Worm (Caenorhabditis elegans) whole organism, L4/young adult: Measurements from ENCODE around the gene nhr-218.

ENCODE experiments used
- W03F9.2 ChIP-seq: fragments of 150-350 bp; optimal IDR thresholded peaks from 2 replicates; lab custom pipeline; 2014; ENCODE audit warnings: missing biosample characterization, missing genetic modification characterization
- dao-5 ChIP-seq: sonication (generic microtip); optimal IDR thresholded peaks from 2 replicates; lab custom pipeline; 2016; ENCODE audit warnings: missing genotype, missing genetic modification characterization, moderate library complexity, missing compliant biosample characterization
- him-1 ChIP-seq: sonication (generic microtip); optimal IDR thresholded peaks from 2 replicates; lab custom pipeline; 2016; ENCODE audit warnings: missing genotype, missing genetic modification reagents, missing genetic modification characterization, missing compliant biosample characterization

ce11 chrV:16302439-16302838, 44.2 kb downstream of the nhr-218 start, which contains the start of the genes C31A11.13 and oac-6:
- TF ChIP-seq W03F9.2 (tag; lab: Kevin White, UChicago) (no peak), dao-5 (tag; lab: Kevin White, UChicago) (no peak), him-1 (no peak)
